Worm (Caenorhabditis elegans): ENCODE measurements around the gene Y51H7C.1.

- TF ChIP-seq zag-1 (tag; optimal IDR thresholded peaks at IDR 0.05) (no peak), ztf-4 (tag; optimal IDR thresholded peaks at IDR 0.05) (no peak), nhr-12 (tag; optimal IDR thresholded peaks at IDR 0.05) (no peak), egl-27 (tag; optimal IDR thresholded peaks at IDR 0.05) (no peak), ama-1 (optimal IDR thresholded peaks at IDR 0.05) (no peak), tbx-2 (tag; optimal IDR thresholded peaks at IDR 0.05) (no peak), nhr-77 (tag; optimal IDR thresholded peaks at IDR 0.05) (no peak)
Measured at ce11 chrII:1419994-1420393, 47.5 kb upstream of the Y51H7C.1 start.

All from whole organism, L3 larva.